Worm (Caenorhabditis elegans) whole organism, L2 larva: Measurements from ENCODE around the gene T24C2.3.

Source experiments
- lin-13 ChIP-seq: fragments of 150-350 bp; optimal IDR thresholded peaks from 2 replicates; lab custom pipeline; 2014; ENCODE audit warnings: missing biosample characterization, missing genetic modification reagents, missing genetic modification characterization
- nhr-12 ChIP-seq: fragments of 150-350 bp; optimal IDR thresholded peaks from 2 replicates; lab custom pipeline; 2014; ENCODE audit warnings: missing biosample characterization, missing genetic modification characterization
- nhr-23 ChIP-seq: fragments of 150-350 bp; optimal IDR thresholded peaks from 2 replicates; lab custom pipeline; 2014; ENCODE audit warnings: missing biosample characterization, missing genetic modification reagents, missing genetic modification characterization
- nhr-237 ChIP-seq: fragments of 150-350 bp; optimal IDR thresholded peaks from 2 replicates; lab custom pipeline; 2014; ENCODE audit warnings: missing biosample characterization, missing genetic modification characterization
- skn-1 ChIP-seq: sonication (generic microtip); optimal IDR thresholded peaks from 2 replicates; lab custom pipeline; 2017; ENCODE audit warnings: missing biosample characterization, missing genetic modification characterization

DNA sequence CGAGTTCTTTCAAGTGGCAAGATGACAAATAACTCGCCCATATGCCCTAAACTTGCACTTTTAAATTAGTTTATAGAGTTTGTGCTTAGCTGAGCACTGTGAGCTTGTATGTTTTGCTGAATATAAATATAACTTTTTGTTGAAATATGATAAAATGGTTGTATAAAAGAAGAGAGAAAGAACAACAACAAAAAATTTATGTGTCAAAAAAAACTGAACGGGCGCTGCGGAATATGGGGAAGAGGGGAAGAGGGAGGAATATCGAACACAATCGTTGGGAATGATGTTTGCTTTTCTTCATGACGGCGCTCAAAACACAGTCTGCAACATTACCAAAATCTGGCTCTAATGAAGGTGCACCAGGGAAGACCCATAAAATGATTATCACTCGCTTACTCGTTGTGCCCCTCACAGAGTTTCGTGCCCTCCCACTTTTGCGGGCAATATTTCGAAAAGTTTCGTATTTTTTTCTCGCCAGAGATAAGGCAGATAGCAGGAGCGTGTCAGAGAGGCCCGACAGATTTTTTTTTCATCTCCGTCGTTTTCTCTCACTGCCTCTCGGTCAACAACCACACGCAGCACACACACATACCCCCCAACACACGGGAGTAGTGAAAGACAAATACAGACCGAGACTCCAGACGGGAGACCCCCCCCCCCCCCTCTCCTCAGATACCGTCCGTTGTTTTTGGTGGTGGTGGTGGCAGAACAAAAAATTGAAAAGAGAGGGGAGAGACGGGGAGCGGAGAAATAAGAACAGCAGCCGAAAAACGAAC lies 37.6 kb upstream of the T24C2.3 start:
- TF ChIP-seq nhr-12 (tag; lab: Kevin White, UChicago) (no peak), lin-13 (GFP tag; lab: Kevin White, UChicago) (no peak), nhr-23 (tag; lab: Kevin White, UChicago) (no peak), skn-1 (tag; lab: Kevin White, UChicago) (no peak), nhr-237 (tag; lab: Kevin White, UChicago) (no peak)
